Worm (Caenorhabditis elegans) whole organism, L1 larva: ENCODE measurements around the gene swsn-7.

Experiments
- F16B12.6 ChIP-seq: fragments of 150-350 bp; optimal IDR thresholded peaks from 2 replicates; lab custom pipeline; 2014; ENCODE audit warnings: missing biosample characterization, missing genetic modification characterization
- ama-1 ChIP-seq: fragments of 150-350 bp; optimal IDR thresholded peaks from 2 replicates; lab custom pipeline; 2014
- blmp-1 ChIP-seq: fragments of 150-350 bp; optimal IDR thresholded peaks from 2 replicates; lab custom pipeline; 2014; ENCODE audit warnings: missing biosample characterization, missing genetic modification characterization
- ceh-82 ChIP-seq, 3 experiments: fragments of 150-350 bp in 1 of 3; sonication (generic microtip) in 2 of 3; optimal IDR thresholded peaks; 2 replicates each; lab custom pipeline; 2014 to 2017; ENCODE audit warnings: missing biosample characterization in 3 of 3, missing genetic modification characterization in 3 of 3
- ceh-88 ChIP-seq: fragments of 200-800 bp; sonication (Bioruptor generic); IDR thresholded peaks from 2 replicates; pipeline ENCODE4 v1.3.6; 2022; ENCODE audit warnings: missing genetic modification characterization, missing compliant biosample characterization
- ces-1 ChIP-seq: fragments of 150-350 bp; optimal IDR thresholded peaks from 2 replicates; lab custom pipeline; 2014; ENCODE audit warnings: missing biosample characterization, missing genetic modification reagents, missing genetic modification characterization
- dsc-1 ChIP-seq: sonication (generic microtip); optimal IDR thresholded peaks from 2 replicates; lab custom pipeline; 2016; ENCODE audit warnings: mild to moderate bottlenecking, missing genetic modification characterization, missing compliant biosample characterization
- efl-3 ChIP-seq: fragments of 200-800 bp; sonication (Bioruptor generic); optimal IDR thresholded peaks from 2 replicates; lab custom pipeline; 2018; ENCODE audit warnings: mild to moderate bottlenecking, missing genetic modification characterization, missing compliant biosample characterization
- egl-13 ChIP-seq: sonication (generic microtip); optimal IDR thresholded peaks from 2 replicates; lab custom pipeline; 2016; ENCODE audit warnings: missing genotype, missing genetic modification reagents, missing genetic modification characterization, missing compliant biosample characterization
- egl-27 ChIP-seq, 2 experiments: fragments of 150-350 bp in 1 of 2; sonication (generic microtip); optimal IDR thresholded peaks; 3 replicates each; lab custom pipeline; 2017 to 2018; ENCODE audit warnings: missing biosample characterization in 2 of 2, missing genetic modification characterization in 2 of 2, missing genetic modification reagents in 2 of 2
- elt-3 ChIP-seq, 6 experiments: fragments of 150-350 bp in 1 of 6; sonication (generic microtip); optimal IDR thresholded peaks; 2 replicates each; lab custom pipeline; 2017 to 2018; ENCODE audit warnings: missing biosample characterization in 6 of 6, missing genetic modification characterization in 6 of 6, inconsistent platforms in 1 of 6
- fkh-4 ChIP-seq: sonication (generic microtip); optimal IDR thresholded peaks from 2 replicates; lab custom pipeline; 2016; ENCODE audit warnings: missing compliant biosample characterization, missing genetic modification characterization, borderline replicate concordance
- fkh-8 ChIP-seq: sonication (generic microtip); optimal IDR thresholded peaks from 2 replicates; lab custom pipeline; 2016; ENCODE audit warnings: mild to moderate bottlenecking, missing genetic modification characterization, missing compliant biosample characterization
- hlh-4 ChIP-seq: sonication (generic microtip); optimal IDR thresholded peaks from 2 replicates; lab custom pipeline; 2016; ENCODE audit warnings: mild to moderate bottlenecking, missing genetic modification characterization, missing compliant biosample characterization
- isw-1 ChIP-seq: fragments of 200-800 bp; sonication (Bioruptor generic); IDR thresholded peaks from 2 replicates; pipeline ENCODE4 v1.3.6; 2022; ENCODE audit warnings: missing genetic modification characterization, missing compliant biosample characterization
- jun-1 ChIP-seq: fragments of 150-350 bp; optimal IDR thresholded peaks from 2 replicates; lab custom pipeline; 2014; ENCODE audit warnings: missing biosample characterization, missing genetic modification reagents, missing genetic modification characterization
- lin-39 ChIP-seq: fragments of 150-350 bp; optimal IDR thresholded peaks from 2 replicates; lab custom pipeline; 2014; ENCODE audit warnings: missing biosample characterization, missing genetic modification reagents, missing genetic modification characterization
- mep-1 ChIP-seq: fragments of 150-350 bp; optimal IDR thresholded peaks from 2 replicates; lab custom pipeline; 2014; ENCODE audit warnings: missing biosample characterization, missing genetic modification characterization
- nhr-11 ChIP-seq: fragments of 150-350 bp; optimal IDR thresholded peaks from 2 replicates; lab custom pipeline; 2014; ENCODE audit warnings: missing biosample characterization, missing genetic modification characterization
- nhr-12 ChIP-seq: sonication (generic microtip); optimal IDR thresholded peaks from 2 replicates; lab custom pipeline; 2017; ENCODE audit warnings: missing biosample characterization, missing genetic modification characterization
- nhr-237 ChIP-seq: fragments of 150-350 bp; optimal IDR thresholded peaks from 2 replicates; lab custom pipeline; 2014; ENCODE audit warnings: missing biosample characterization, missing genetic modification characterization
- nhr-28 ChIP-seq: fragments of 150-350 bp; optimal IDR thresholded peaks from 2 replicates; lab custom pipeline; 2014; ENCODE audit warnings: missing biosample characterization, missing genetic modification characterization
- nhr-47 ChIP-seq: sonication (generic microtip); optimal IDR thresholded peaks from 2 replicates; lab custom pipeline; 2016; ENCODE audit warnings: mild to moderate bottlenecking, missing genetic modification characterization, moderate library complexity, missing compliant biosample characterization
- nhr-71 ChIP-seq: sonication (generic microtip); optimal IDR thresholded peaks from 2 replicates; lab custom pipeline; 2016; ENCODE audit warnings: mild to moderate bottlenecking, missing genetic modification characterization, moderate library complexity, missing compliant biosample characterization
- nhr-90 ChIP-seq: sonication (generic microtip); optimal IDR thresholded peaks from 2 replicates; lab custom pipeline; 2016; ENCODE audit warnings: mild to moderate bottlenecking, missing genetic modification characterization, missing compliant biosample characterization; ENCODE audit not compliant: poor library complexity
- pag-3 ChIP-seq: sonication (generic microtip); optimal IDR thresholded peaks from 2 replicates; lab custom pipeline; 2017; ENCODE audit warnings: missing genetic modification characterization, mild to moderate bottlenecking, missing compliant biosample characterization, antibody characterized with exemption, borderline replicate concordance; ENCODE audit not compliant: insufficient read depth
- skn-1 ChIP-seq: fragments of 150-350 bp; optimal IDR thresholded peaks from 2 replicates; lab custom pipeline; 2014; ENCODE audit warnings: missing biosample characterization, missing genetic modification characterization
- snpc-4 ChIP-seq: fragments of 150-350 bp; optimal IDR thresholded peaks from 2 replicates; lab custom pipeline; 2014; ENCODE audit warnings: missing biosample characterization, missing genetic modification characterization
- snu-23 ChIP-seq: sonication (generic microtip); optimal IDR thresholded peaks from 2 replicates; lab custom pipeline; 2016; ENCODE audit warnings: missing genetic modification characterization, missing compliant biosample characterization
- sup-37 ChIP-seq: fragments of 200-800 bp; sonication (Bioruptor generic); optimal IDR thresholded peaks from 2 replicates; lab custom pipeline; 2018; ENCODE audit warnings: mild to moderate bottlenecking, missing genetic modification characterization, missing compliant biosample characterization
- swsn-7 ChIP-seq: sonication (generic microtip); optimal IDR thresholded peaks from 2 replicates; lab custom pipeline; 2016; ENCODE audit warnings: missing genetic modification characterization, missing compliant biosample characterization
- tbx-2 ChIP-seq: sonication (generic microtip); optimal IDR thresholded peaks from 2 replicates; lab custom pipeline; 2016; ENCODE audit warnings: missing genetic modification characterization, missing compliant biosample characterization
- unc-62 ChIP-seq: fragments of 150-350 bp; optimal IDR thresholded peaks from 2 replicates; lab custom pipeline; 2014; ENCODE audit warnings: missing biosample characterization, missing genetic modification reagents, missing genetic modification characterization
- zag-1 ChIP-seq: fragments of 150-350 bp; optimal IDR thresholded peaks from 2 replicates; lab custom pipeline; 2014; ENCODE audit warnings: missing biosample characterization, missing genetic modification characterization
- ztf-11 ChIP-seq, 2 experiments: sonication (generic microtip); optimal IDR thresholded peaks; 2 replicates each; lab custom pipeline; 2016 to 2017; ENCODE audit warnings: missing genetic modification characterization in 2 of 2, missing biosample characterization in 1 of 2, missing compliant biosample characterization in 1 of 2

Gene swsn-7

ce11 chrII:8059532-8059931 is 32.0 kb upstream of the swsn-7 start:
- TF ChIP-seq swsn-7 (tag; lab: Kevin White, UChicago) (no peak), nhr-28 (tag; lab: Kevin White, UChicago) (no peak), snu-23 (GFP tag; lab: Kevin White, UChicago) (no peak), egl-13 (tag; lab: Kevin White, UChicago) (peak; percentile 64), fkh-8 (tag; lab: Kevin White, UChicago) (peak; percentile 47), nhr-47 (peak; percentile 55), dsc-1 (peak; percentile 95), lin-39 (tag; lab: Kevin White, UChicago) (no peak), nhr-71 (peak; percentile 41), efl-3 (GFP tag; lab: Kevin White, UChicago) (no peak), elt-3 (tag; optimal IDR thresholded peaks at IDR 0.05; lab: Kevin White, UChicago) (no peak), nhr-11 (tag; lab: Kevin White, UChicago) (peak; percentile 66), pag-3 (tag; lab: Kevin White, UChicago) (no peak), tbx-2 (tag; lab: Kevin White, UChicago) (no peak)

ce11 chrII:8058769-8059168 is 31.2 kb upstream of the swsn-7 start, which contains the start of gene T05H10.8:
T05H10.8 (plus strand) TSS chrII:8059069.
- no peak for TF ChIP-seq ces-1
- TF ChIP-seq skn-1 (tag; lab: Kevin White, UChicago): no peak
- peak; percentile 20 for TF ChIP-seq dsc-1

- TF ChIP-seq nhr-71: peak; percentile 41
- no peak for TF ChIP-seq ceh-82 (tag; optimal IDR thresholded peaks at IDR 0.05; lab: Kevin White, UChicago)
- no peak for TF ChIP-seq snpc-4 (tag; lab: Kevin White, UChicago)
- TF ChIP-seq nhr-90 (tag; lab: Kevin White, UChicago): no peak
- peak; percentile 45 for TF ChIP-seq dsc-1
- TF ChIP-seq nhr-47: peak; percentile 12
- no peak for TF ChIP-seq nhr-12 (tag; lab: Kevin White, UChicago)
- no peak for TF ChIP-seq ztf-11 (tag; optimal IDR thresholded peaks at IDR 0.05; lab: Kevin White, UChicago)
- no peak for TF ChIP-seq sup-37
- TF ChIP-seq nhr-237 (tag; lab: Kevin White, UChicago): no peak
- peak; percentile 54 for TF ChIP-seq fkh-8 (tag; lab: Kevin White, UChicago)
- TF ChIP-seq hlh-4 (tag; lab: Kevin White, UChicago): peak; percentile 52
- TF ChIP-seq ama-1 (lab: Kevin White, UChicago): no peak
- no peak for TF ChIP-seq unc-62 (GFP tag; lab: Kevin White, UChicago)
- TF ChIP-seq fkh-4 (tag; lab: Kevin White, UChicago): no peak
Measured at ce11 chrII:8057911-8058310, 30.3 kb upstream of the swsn-7 start.

- TF ChIP-seq ceh-88 (GFP tag; lab: Robert Waterston, UW): no peak
- no peak for TF ChIP-seq snu-23 (GFP tag; lab: Kevin White, UChicago)
- no peak for TF ChIP-seq egl-27 (tag; optimal IDR thresholded peaks at IDR 0.05; lab: Kevin White, UChicago)
- TF ChIP-seq blmp-1 (tag; lab: Kevin White, UChicago): peak; percentile 53
Measured at ce11 chrII:8052850-8053249, 25.3 kb upstream of the swsn-7 start, which contains the start of gene T05H10.4. T05H10.4 (plus strand) TSS chrII:8053150.

ce11 chrII:8052172-8052571 is 24.6 kb upstream of the swsn-7 start:
- no peak for TF ChIP-seq jun-1 (tag; lab: Kevin White, UChicago)
- TF ChIP-seq zag-1 (tag; lab: Kevin White, UChicago): no peak
- no peak for TF ChIP-seq nhr-28 (tag; lab: Kevin White, UChicago)
- no peak for TF ChIP-seq unc-62 (GFP tag; lab: Kevin White, UChicago)
- no peak for TF ChIP-seq snu-23 (GFP tag; lab: Kevin White, UChicago)
- no peak for TF ChIP-seq mep-1 (tag; lab: Kevin White, UChicago)
- TF ChIP-seq isw-1 (GFP tag; lab: Robert Waterston, UW): no peak
- no peak for TF ChIP-seq hlh-4 (tag; lab: Kevin White, UChicago)
- no peak for TF ChIP-seq F16B12.6 (tag; lab: Kevin White, UChicago)
- no peak for TF ChIP-seq ces-1
- TF ChIP-seq, all 84 proteins: peak for 0
